Fruit fly (Drosophila melanogaster) S2 (cell line): ENCODE measurements around the gene Der-2.
A peak's percentile ranks its signal among the peaks of the same experiment; 100 is the strongest.

Experiments
- CG8478 ChIP-seq: fragments of >200 bp; optimal IDR thresholded peaks from 2 replicates; lab custom pipeline; 2018
- CTCF ChIP-seq, 2 experiments: fragments of >200 bp; optimal IDR thresholded peaks; 2 replicates each; lab custom pipeline; 2018

DNA sequence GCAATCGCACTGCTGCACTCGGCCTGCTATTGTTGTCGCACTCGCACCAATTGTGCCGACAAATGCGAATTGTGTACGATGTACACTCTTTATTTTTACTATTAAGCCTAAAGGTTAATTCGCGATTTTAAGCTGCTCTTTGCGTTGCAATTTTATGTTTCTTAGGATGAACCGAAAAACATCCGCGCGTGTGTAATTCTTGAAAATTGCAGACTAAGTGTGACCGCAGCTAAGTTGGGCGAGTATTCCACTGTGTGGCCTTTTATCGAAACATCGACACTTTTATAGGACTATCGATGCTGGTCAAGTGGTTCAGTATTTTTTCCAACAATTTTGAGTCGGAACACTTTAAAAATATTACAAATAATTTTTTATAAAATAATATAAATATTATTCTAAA, 30.4 kb downstream of the Der-2 start, which contains the start of gene Pak3:
- TF ChIP-seq CTCF (optimal IDR thresholded peaks at IDR 0.05; lab: Kevin White, UChicago) (peak in 1 of 2 experiments; percentile 24), CG8478 (no peak)
